Worm (Caenorhabditis elegans): ENCODE measurements around the gene Y55F3BR.2.
A peak's percentile ranks its signal among the peaks of the same experiment; 100 is the strongest.

The Y55F3BR.2 gene

DNA sequence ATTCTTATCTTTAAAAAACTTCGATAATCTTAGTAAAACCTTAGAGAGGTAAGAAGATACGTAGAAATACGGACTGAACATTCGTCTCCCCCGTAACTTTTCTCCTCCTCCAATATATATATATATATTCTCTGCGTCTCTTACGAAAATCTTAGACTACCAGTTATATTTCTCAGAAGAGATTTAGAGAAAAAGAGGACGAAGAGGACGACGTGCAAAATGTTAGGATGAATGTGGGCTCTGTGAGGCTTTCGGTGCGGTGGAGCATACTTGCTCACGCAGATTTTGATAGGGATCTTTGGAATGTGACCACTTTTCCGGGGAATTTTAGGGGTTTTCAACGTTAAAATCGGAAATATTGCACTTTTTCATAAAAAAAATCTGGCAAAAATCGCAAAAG, 30.3 kb upstream of the Y55F3BR.2 start:
- peak; percentile 62 for TF ChIP-seq dve-1 (tag; optimal IDR thresholded peaks at IDR 0.05; ENCODE audit: insufficient read depth)
- TF ChIP-seq zip-11 (GFP tag; IDR thresholded peaks at IDR 0.05), result no peak
- TF ChIP-seq Y48G9A.11 (GFP tag; IDR thresholded peaks at IDR 0.05), result no peak
- TF ChIP-seq nhr-111 (GFP tag; optimal IDR thresholded peaks at IDR 0.05), result no peak
- peak; percentile 100 for TF ChIP-seq aha-1 (tag)
- TF ChIP-seq ama-1 (optimal IDR thresholded peaks at IDR 0.05), result peak; percentile 42
- peak; percentile 73 for TF ChIP-seq mep-1 (tag; optimal IDR thresholded peaks at IDR 0.05)
- no peak for TF ChIP-seq fos-1 (tag; optimal IDR thresholded peaks at IDR 0.05)
- TF ChIP-seq dmd-6 (GFP tag; IDR thresholded peaks at IDR 0.05), result no peak
- TF ChIP-seq F10B5.3 (tag; optimal IDR thresholded peaks at IDR 0.05), result no peak
- TF ChIP-seq ceh-20 (GFP tag; IDR thresholded peaks at IDR 0.05), result no peak
- TF ChIP-seq pqm-1 (tag; optimal IDR thresholded peaks at IDR 0.05), result no peak
- TF ChIP-seq mdt-29 (GFP tag; IDR thresholded peaks at IDR 0.05), result no peak
- TF ChIP-seq nhr-28 (tag; optimal IDR thresholded peaks at IDR 0.05), result peak; percentile 15
- peak; percentile 66 to 99 for TF ChIP-seq hif-1 (tag; optimal IDR thresholded peaks at IDR 0.05)
- peak; percentile 24 for TF ChIP-seq T20F7.1 (GFP tag; optimal IDR thresholded peaks at IDR 0.05)
- TF ChIP-seq dpl-1 (GFP tag; optimal IDR thresholded peaks at IDR 0.05), result peak; percentile 60
- TF ChIP-seq zip-2 (tag; optimal IDR thresholded peaks at IDR 0.05), result peak; percentile 10
- peak in 1 of 2 experiments; percentile 64 for TF ChIP-seq mdl-1 (tag; optimal IDR thresholded peaks at IDR 0.05)
- no peak for TF ChIP-seq unc-39 (tag; optimal IDR thresholded peaks at IDR 0.05)
- no peak for TF ChIP-seq madf-5 (GFP tag; IDR thresholded peaks at IDR 0.05)
- peak; percentile 64 for TF ChIP-seq hlh-30 (tag; optimal IDR thresholded peaks at IDR 0.05; ENCODE audit: insufficient read depth)
- TF ChIP-seq hmg-1.1 (GFP tag; IDR thresholded peaks at IDR 0.05), result peak; percentile 63
- TF ChIP-seq nhr-6 (tag; optimal IDR thresholded peaks at IDR 0.05), result peak; percentile 18
- TF ChIP-seq Y105C5A.15 (GFP tag; IDR thresholded peaks at IDR 0.05), result no peak
- TF ChIP-seq hlh-11 (tag; optimal IDR thresholded peaks at IDR 0.05), result peak; percentile 20
- no peak for TF ChIP-seq arid-1 (GFP tag; conservative IDR thresholded peaks at IDR 0.05)
- TF ChIP-seq jun-1 (tag; optimal IDR thresholded peaks at IDR 0.05), result no peak
- TF ChIP-seq lsy-2 (tag; optimal IDR thresholded peaks at IDR 0.05), result peak in 1 of 2 experiments; percentile 85
- TF ChIP-seq lin-38 (GFP tag; IDR thresholded peaks at IDR 0.05), result peak; percentile 77
- TF ChIP-seq nhr-11 (tag; optimal IDR thresholded peaks at IDR 0.05), result peak; percentile 62
- peak; percentile 40 for TF ChIP-seq rbr-2 (tag; optimal IDR thresholded peaks at IDR 0.05)
- peak; percentile 42 for TF ChIP-seq fkh-10 (GFP tag; optimal IDR thresholded peaks at IDR 0.05)
- no peak for TF ChIP-seq lin-39 (tag; optimal IDR thresholded peaks at IDR 0.05)
- no peak for TF ChIP-seq daf-16 (GFP tag; optimal IDR thresholded peaks at IDR 0.05)
- no peak for TF ChIP-seq daf-16 (tag; optimal IDR thresholded peaks at IDR 0.05)
- no peak for TF ChIP-seq snpc-1.2 (GFP tag; IDR thresholded peaks at IDR 0.05)
- no peak for TF ChIP-seq Y75B8A.6 (GFP tag; IDR thresholded peaks at IDR 0.05)
- TF ChIP-seq cey-2 (tag; optimal IDR thresholded peaks at IDR 0.05; ENCODE audit: borderline replicate concordance, insufficient read depth), result no peak
- no peak for TF ChIP-seq skn-1 (tag; optimal IDR thresholded peaks at IDR 0.05)
- TF ChIP-seq pha-4 (GFP tag; IDR thresholded peaks at IDR 0.05), result no peak
- no peak for TF ChIP-seq pha-4 (tag; optimal IDR thresholded peaks at IDR 0.05)

DNA sequence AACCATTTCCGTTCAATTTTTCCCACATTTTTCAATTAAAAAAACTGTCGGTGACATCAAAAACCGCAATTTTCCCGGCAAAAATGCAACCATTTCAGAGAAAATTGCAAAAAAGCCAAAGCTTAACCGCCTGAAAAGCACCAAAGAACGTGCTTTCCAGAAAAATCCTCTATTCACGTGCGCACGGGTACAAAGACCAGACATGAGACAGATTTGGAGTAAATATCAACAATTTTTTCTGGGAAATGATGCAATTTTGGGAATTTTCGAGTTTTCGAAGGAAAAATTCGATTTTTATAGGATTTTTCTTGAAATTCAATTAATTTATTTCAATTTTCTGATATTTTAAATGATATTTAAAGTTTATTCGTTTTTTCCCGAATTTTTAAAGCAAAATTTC, 29.6 kb upstream of the Y55F3BR.2 start:
- TF ChIP-seq nhr-11 (tag; optimal IDR thresholded peaks at IDR 0.05), result no peak
- TF ChIP-seq daf-16 (GFP tag; optimal IDR thresholded peaks at IDR 0.05), result no peak
- TF ChIP-seq daf-16 (tag; optimal IDR thresholded peaks at IDR 0.05), result peak; percentile 32
- TF ChIP-seq R02D3.7 (tag; optimal IDR thresholded peaks at IDR 0.05), result no peak
- TF ChIP-seq mxl-3 (GFP tag; optimal IDR thresholded peaks at IDR 0.05), result no peak
- no peak for TF ChIP-seq jun-1 (tag; optimal IDR thresholded peaks at IDR 0.05)
- TF ChIP-seq daf-8 (GFP tag; IDR thresholded peaks at IDR 0.05), result no peak
- no peak for TF ChIP-seq unc-130 (GFP tag; optimal IDR thresholded peaks at IDR 0.05)
- no peak for TF ChIP-seq zip-2 (tag; optimal IDR thresholded peaks at IDR 0.05)
- peak; percentile 60 for TF ChIP-seq hlh-30 (tag; optimal IDR thresholded peaks at IDR 0.05; ENCODE audit: insufficient read depth)
- TF ChIP-seq F44E2.7 (GFP tag; IDR thresholded peaks at IDR 0.05), result no peak

Data from whole organism, L4 larva.